Worm (Caenorhabditis elegans) whole organism, L4/young adult: ENCODE results near the gene F09B9.4.

Experiments used
- W03F9.2 ChIP-seq: fragments of 150-350 bp; optimal IDR thresholded peaks from 2 replicates; lab custom pipeline; 2014; ENCODE audit warnings: missing biosample characterization, missing genetic modification characterization
- him-1 ChIP-seq: sonication (generic microtip); optimal IDR thresholded peaks from 2 replicates; lab custom pipeline; 2016; ENCODE audit warnings: missing genotype, missing genetic modification reagents, missing genetic modification characterization, missing compliant biosample characterization

- TF ChIP-seq him-1 (no peak), W03F9.2 (no peak)
These were observed 18.4 kb upstream of the F09B9.4 start, which contains the start of gene oac-14 for ce11 chrX:10141963-10142431.
